Worm (Caenorhabditis elegans) whole organism, L2 larva: ENCODE data around the gene F14D2.14.
A peak's percentile ranks its signal among the peaks of the same experiment; 100 is the strongest.

ENCODE experiments used
- C34F6.9 ChIP-seq: fragments of 150-350 bp; optimal IDR thresholded peaks from 2 replicates; lab custom pipeline; 2014; ENCODE audit warnings: missing biosample characterization, missing genetic modification characterization
- F13H6.1 ChIP-seq: sonication (generic microtip); optimal IDR thresholded peaks from 2 replicates; lab custom pipeline; 2016; ENCODE audit warnings: missing genetic modification characterization, missing compliant biosample characterization
- R02D3.7 ChIP-seq: fragments of 150-350 bp; optimal IDR thresholded peaks from 2 replicates; lab custom pipeline; 2014; ENCODE audit warnings: missing biosample characterization, missing genetic modification characterization
- Y55F3AM.14 ChIP-seq: fragments of 200-800 bp; sonication (Bioruptor generic); optimal IDR thresholded peaks from 2 replicates; lab custom pipeline; 2018; ENCODE audit warnings: mild to moderate bottlenecking, missing genetic modification characterization, missing compliant biosample characterization
- ZK546.5 ChIP-seq: sonication (generic microtip); optimal IDR thresholded peaks from 2 replicates; lab custom pipeline; 2017; ENCODE audit warnings: missing biosample characterization, missing genetic modification characterization
- alr-1 ChIP-seq: fragments of 150-350 bp; optimal IDR thresholded peaks from 2 replicates; lab custom pipeline; 2014; ENCODE audit warnings: missing biosample characterization, missing genetic modification characterization
- ceh-16 ChIP-seq: fragments of 150-350 bp; optimal IDR thresholded peaks from 2 replicates; lab custom pipeline; 2014; ENCODE audit warnings: missing biosample characterization, missing genetic modification characterization
- ceh-82 ChIP-seq: fragments of 150-350 bp; optimal IDR thresholded peaks from 2 replicates; lab custom pipeline; 2014; ENCODE audit warnings: missing biosample characterization, missing genetic modification characterization
- dmd-4 ChIP-seq: sonication (generic microtip); optimal IDR thresholded peaks from 2 replicates; lab custom pipeline; 2017; ENCODE audit warnings: missing biosample characterization, missing genetic modification characterization
- egl-27 ChIP-seq: sonication (generic microtip); optimal IDR thresholded peaks from 3 replicates; lab custom pipeline; 2017; ENCODE audit warnings: missing biosample characterization, missing genetic modification reagents, missing genetic modification characterization
- elt-3 ChIP-seq: sonication (generic microtip); optimal IDR thresholded peaks from 2 replicates; lab custom pipeline; 2017; ENCODE audit warnings: missing biosample characterization, missing genetic modification characterization
- fos-1 ChIP-seq: fragments of 150-350 bp; optimal IDR thresholded peaks from 2 replicates; lab custom pipeline; 2014; ENCODE audit warnings: missing biosample characterization, missing genetic modification characterization
- gmeb-1 ChIP-seq: fragments of 150-350 bp; optimal IDR thresholded peaks from 2 replicates; lab custom pipeline; 2014; ENCODE audit warnings: missing biosample characterization, missing genetic modification characterization
- lin-11 ChIP-seq: fragments of 150-350 bp; sonication (generic microtip); optimal IDR thresholded peaks from 2 replicates; lab custom pipeline; 2014; ENCODE audit warnings: missing biosample characterization, missing genetic modification characterization, inconsistent platforms, mixed read lengths
- lin-13 ChIP-seq: fragments of 150-350 bp; optimal IDR thresholded peaks from 2 replicates; lab custom pipeline; 2014; ENCODE audit warnings: missing biosample characterization, missing genetic modification reagents, missing genetic modification characterization
- lin-39 ChIP-seq: fragments of 150-350 bp; optimal IDR thresholded peaks from 2 replicates; lab custom pipeline; 2014; ENCODE audit warnings: missing biosample characterization, missing genetic modification reagents, missing genetic modification characterization
- lsy-2 ChIP-seq, 2 experiments: fragments of 150-350 bp in 1 of 2; sonication (generic microtip) in 1 of 2; optimal IDR thresholded peaks; 2 replicates each; lab custom pipeline; 2014 to 2017; ENCODE audit warnings: missing biosample characterization in 2 of 2, missing genetic modification characterization in 2 of 2
- mab-5 ChIP-seq: fragments of 150-350 bp; optimal IDR thresholded peaks from 2 replicates; lab custom pipeline; 2014; ENCODE audit warnings: missing biosample characterization, missing genetic modification characterization
- mbf-1 ChIP-seq: sonication (generic microtip); optimal IDR thresholded peaks from 2 replicates; lab custom pipeline; 2017; ENCODE audit warnings: missing biosample characterization, missing genetic modification characterization
- mdl-1 ChIP-seq, 2 experiments: fragments of 150-350 bp in 1 of 2; sonication (generic microtip) in 1 of 2; optimal IDR thresholded peaks; 2 replicates each; lab custom pipeline; 2017; ENCODE audit warnings: missing biosample characterization in 2 of 2, missing genetic modification characterization in 2 of 2
- nhr-10 ChIP-seq: sonication (generic microtip); optimal IDR thresholded peaks from 2 replicates; lab custom pipeline; 2017; ENCODE audit warnings: missing biosample characterization, missing genetic modification characterization
- nhr-12 ChIP-seq: fragments of 150-350 bp; optimal IDR thresholded peaks from 2 replicates; lab custom pipeline; 2014; ENCODE audit warnings: missing biosample characterization, missing genetic modification characterization
- nhr-129 ChIP-seq: fragments of 150-350 bp; optimal IDR thresholded peaks from 2 replicates; lab custom pipeline; 2014; ENCODE audit warnings: missing biosample characterization, missing genetic modification characterization
- nhr-21 ChIP-seq: fragments of 150-350 bp; optimal IDR thresholded peaks from 2 replicates; lab custom pipeline; 2014; ENCODE audit warnings: missing biosample characterization, missing genetic modification characterization
- nhr-25 ChIP-seq: fragments of 150-350 bp; sonication (generic microtip); optimal IDR thresholded peaks from 3 replicates; lab custom pipeline; 2014; ENCODE audit warnings: missing biosample characterization, missing genetic modification characterization
- nhr-6 ChIP-seq: fragments of 150-350 bp; optimal IDR thresholded peaks from 2 replicates; lab custom pipeline; 2014; ENCODE audit warnings: missing biosample characterization, missing genetic modification characterization
- nhr-77 ChIP-seq: fragments of 150-350 bp; optimal IDR thresholded peaks from 2 replicates; lab custom pipeline; 2014; ENCODE audit warnings: missing biosample characterization, missing genetic modification characterization
- peb-1 ChIP-seq: fragments of 150-350 bp; optimal IDR thresholded peaks from 2 replicates; lab custom pipeline; 2014; ENCODE audit warnings: missing biosample characterization, missing genetic modification characterization
- sem-4 ChIP-seq: fragments of 150-350 bp; optimal IDR thresholded peaks from 2 replicates; lab custom pipeline; 2014; ENCODE audit warnings: missing biosample characterization, missing genetic modification reagents, missing genetic modification characterization
- skn-1 ChIP-seq: sonication (generic microtip); optimal IDR thresholded peaks from 2 replicates; lab custom pipeline; 2017; ENCODE audit warnings: missing biosample characterization, missing genetic modification characterization
- sma-3 ChIP-seq: sonication (generic microtip); optimal IDR thresholded peaks from 2 replicates; lab custom pipeline; 2016; ENCODE audit warnings: missing genetic modification reagents, missing genetic modification characterization, missing compliant biosample characterization
- sma-9 ChIP-seq, 2 experiments: fragments of 150-350 bp in 1 of 2; sonication (generic microtip) in 1 of 2; optimal IDR thresholded peaks; 2 replicates each; lab custom pipeline; 2014 to 2016; ENCODE audit warnings: missing genetic modification characterization in 2 of 2, mild to moderate bottlenecking in 1 of 2, missing biosample characterization in 1 of 2, missing compliant biosample characterization in 1 of 2, missing genetic modification reagents in 1 of 2, moderate library complexity in 1 of 2
- snpc-4 ChIP-seq: fragments of 150-350 bp; optimal IDR thresholded peaks from 2 replicates; lab custom pipeline; 2014; ENCODE audit warnings: missing biosample characterization, missing genetic modification characterization
- unc-55 ChIP-seq: fragments of 150-350 bp; sonication (generic microtip); optimal IDR thresholded peaks from 3 replicates; lab custom pipeline; 2014; ENCODE audit warnings: missing biosample characterization, missing genetic modification reagents, missing genetic modification characterization
- unc-62 ChIP-seq: fragments of 150-350 bp; optimal IDR thresholded peaks from 2 replicates; lab custom pipeline; 2014; ENCODE audit warnings: missing biosample characterization, missing genetic modification reagents, missing genetic modification characterization
- zag-1 ChIP-seq: fragments of 150-350 bp; optimal IDR thresholded peaks from 2 replicates; lab custom pipeline; 2014; ENCODE audit warnings: missing biosample characterization, missing genetic modification characterization
- ztf-1 ChIP-seq: fragments of 200-800 bp; sonication (Bioruptor generic); conservative IDR thresholded peaks from 2 replicates; pipeline ENCODE4 v1.3.6; 2022; ENCODE audit warnings: missing genetic modification characterization, missing compliant biosample characterization
- ztf-11 ChIP-seq: sonication (generic microtip); optimal IDR thresholded peaks from 2 replicates; lab custom pipeline; 2017; ENCODE audit warnings: missing biosample characterization, missing genetic modification characterization
- ztf-4 ChIP-seq: fragments of 150-350 bp; optimal IDR thresholded peaks from 2 replicates; lab custom pipeline; 2014; ENCODE audit warnings: missing biosample characterization, missing genetic modification characterization

Gene F14D2.14

ce11 chrII:3374779-3375178 lies 27.0 kb upstream of the F14D2.14 start, which contains the start of gene bath-10:
TSS of gene bath-10 (plus strand) at chrII:3375079.
- TF ChIP-seq zag-1 (tag; lab: Kevin White, UChicago) (no peak), C34F6.9 (tag; lab: Kevin White, UChicago) (no peak), mdl-1 (tag; optimal IDR thresholded peaks at IDR 0.05; lab: Kevin White, UChicago) (no peak), Y55F3AM.14 (GFP tag; lab: Kevin White, UChicago) (no peak), gmeb-1 (tag; lab: Kevin White, UChicago) (no peak), F13H6.1 (tag; lab: Kevin White, UChicago) (no peak), ztf-1 (GFP tag; lab: Robert Waterston, UW) (no peak), mbf-1 (tag; lab: Kevin White, UChicago) (no peak), egl-27 (tag; lab: Kevin White, UChicago) (no peak), ceh-16 (tag; lab: Kevin White, UChicago) (no peak), lin-39 (tag; lab: Kevin White, UChicago) (no peak), skn-1 (tag; lab: Kevin White, UChicago) (no peak), lin-11 (tag; lab: Kevin White, UChicago) (no peak), elt-3 (tag; lab: Kevin White, UChicago) (no peak), nhr-6 (tag; lab: Kevin White, UChicago) (no peak)

- TF ChIP-seq alr-1 (tag; lab: Kevin White, UChicago) (no peak), ztf-1 (GFP tag; lab: Robert Waterston, UW) (no peak), peb-1 (tag; lab: Kevin White, UChicago) (no peak), mab-5 (no peak), unc-55 (GFP tag; lab: Kevin White, UChicago) (peak; percentile 57), sma-9 (GFP tag; optimal IDR thresholded peaks at IDR 0.05; lab: Kevin White, UChicago) (no peak), sma-9 (tag; optimal IDR thresholded peaks at IDR 0.05; lab: Kevin White, UChicago) (no peak), dmd-4 (no peak), R02D3.7 (tag; lab: Kevin White, UChicago) (no peak), C34F6.9 (tag; lab: Kevin White, UChicago) (peak; percentile 2), sem-4 (tag; lab: Kevin White, UChicago) (no peak)
These were observed 26.1 kb upstream of the F14D2.14 start for ce11 chrII:3373875-3374274.

ce11 chrII:3371010-3371409 lies 23.2 kb upstream of the F14D2.14 start, which contains the start of gene bath-23:
TSS of gene bath-23 (plus strand) at chrII:3371310.
- TF ChIP-seq lin-11 (tag; lab: Kevin White, UChicago) (no peak), ztf-4 (no peak), ZK546.5 (tag; lab: Kevin White, UChicago) (no peak), peb-1 (tag; lab: Kevin White, UChicago) (no peak), skn-1 (tag; lab: Kevin White, UChicago) (no peak), snpc-4 (tag; lab: Kevin White, UChicago) (no peak), dmd-4 (no peak), nhr-10 (tag; lab: Kevin White, UChicago) (no peak), mbf-1 (tag; lab: Kevin White, UChicago) (no peak), ztf-11 (no peak), lin-13 (no peak), nhr-21 (tag; lab: Kevin White, UChicago) (no peak), mdl-1 (tag; optimal IDR thresholded peaks at IDR 0.05; lab: Kevin White, UChicago) (no peak), nhr-77 (no peak)

ce11 chrII:3370061-3370460 lies 22.3 kb upstream of the F14D2.14 start, which contains the start of gene Y49F6C.8:
TSS of gene Y49F6C.8 (minus strand) at chrII:3370111.
- TF ChIP-seq lsy-2 (tag; optimal IDR thresholded peaks at IDR 0.05; lab: Kevin White, UChicago) (peak in 1 of 2 experiments; percentile 41), sma-3 (no peak)

- TF ChIP-seq fos-1 (tag; lab: Kevin White, UChicago) (no peak), F13H6.1 (tag; lab: Kevin White, UChicago) (no peak), nhr-129 (tag; lab: Kevin White, UChicago) (no peak), nhr-12 (tag; lab: Kevin White, UChicago) (no peak), skn-1 (tag; lab: Kevin White, UChicago) (no peak), C34F6.9 (tag; lab: Kevin White, UChicago) (no peak), unc-62 (GFP tag; lab: Kevin White, UChicago) (no peak), nhr-25 (tag; lab: Kevin White, UChicago) (no peak), ceh-82 (tag; lab: Kevin White, UChicago) (no peak), ztf-4 (no peak), lsy-2 (tag; optimal IDR thresholded peaks at IDR 0.05; lab: Kevin White, UChicago) (no peak), lin-13 (no peak), lin-39 (tag; lab: Kevin White, UChicago) (no peak)
These were observed 20.3 kb upstream of the F14D2.14 start, which contains the start of gene Y49F6C.7 for ce11 chrII:3368097-3368496. TSS of gene Y49F6C.7 (minus strand) at chrII:3368197.
